Fruit fly (Drosophila melanogaster) ovary, adult (tissue): ENCODE measurements around the gene Spx.

Source experiments
- CG17801 ChIP-seq: fragments of 200-800 bp; optimal IDR thresholded peaks from 2 replicates; lab custom pipeline; 2019; ENCODE audit warnings: missing biosample characterization, mild to moderate bottlenecking, missing genetic modification characterization, moderate library complexity; ENCODE audit not compliant: partially characterized antibody

Spx gene

dm6 chrX:6263614-6264130 lies 8.1 kb downstream of the Spx start:
- TF ChIP-seq CG17801 (GFP tag; lab: Kevin White, UChicago): no peak

DNA sequence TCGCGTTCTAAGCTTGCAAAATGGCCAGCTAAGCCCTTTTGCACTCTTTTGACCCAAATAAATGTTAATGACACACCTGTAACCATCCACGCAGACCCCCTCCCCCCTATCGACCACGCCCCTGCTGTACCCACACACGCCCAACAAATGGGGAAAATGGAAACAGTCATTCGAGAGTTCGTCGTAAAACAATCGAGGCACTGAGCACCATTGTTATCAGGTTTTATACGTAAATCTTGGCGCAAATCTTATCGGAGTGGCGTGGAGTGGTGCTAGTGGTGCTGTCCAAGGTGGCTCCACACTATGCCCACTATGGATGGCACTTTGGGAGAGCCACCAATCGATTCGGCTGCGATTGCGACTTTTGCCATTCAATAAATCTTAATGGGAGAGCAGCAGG lies 8.8 kb downstream of the Spx start:
- no peak for TF ChIP-seq CG17801 (GFP tag; lab: Kevin White, UChicago)

DNA sequence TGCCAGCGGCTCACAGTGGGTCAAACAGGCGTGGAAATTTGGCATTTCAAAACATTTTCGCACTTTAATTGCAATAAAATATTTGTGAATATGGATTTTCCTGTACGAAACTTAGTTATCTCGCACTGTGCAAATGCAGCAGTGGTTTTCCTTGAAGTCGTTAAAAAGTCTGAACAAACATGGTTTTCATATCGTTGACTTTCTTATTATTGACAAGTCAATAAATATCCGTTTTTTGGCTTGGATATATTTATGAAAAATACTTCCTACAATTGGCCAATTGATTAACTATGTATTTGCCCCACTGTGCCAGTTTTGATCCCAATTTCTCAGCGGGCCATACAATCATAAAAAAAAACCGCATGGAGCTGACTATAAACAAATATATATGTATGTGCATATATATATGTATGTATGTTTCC lies 9.8 kb downstream of the Spx start:
- peak; percentile 95 for TF ChIP-seq CG17801 (GFP tag; lab: Kevin White, UChicago)

DNA sequence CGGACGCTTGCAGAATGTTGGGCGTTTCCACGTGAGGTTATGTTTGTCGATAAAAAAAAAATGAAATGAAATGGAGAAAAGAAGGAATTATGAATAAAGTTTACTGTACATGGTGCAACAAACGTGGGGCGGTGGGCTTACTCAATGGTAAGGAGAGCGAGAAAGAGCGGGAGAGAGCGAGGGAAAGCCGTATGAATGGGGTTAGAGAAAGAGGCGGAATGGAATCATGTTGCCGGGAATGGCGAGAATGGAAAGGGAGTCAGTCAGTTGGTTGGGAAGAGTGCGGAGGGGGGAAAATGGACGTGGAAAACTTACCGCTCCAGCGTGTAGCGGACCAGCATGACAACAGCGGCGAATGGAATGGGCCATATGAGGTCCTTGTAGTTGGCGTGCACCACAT lies 10.5 kb downstream of the Spx start:
- TF ChIP-seq CG17801 (GFP tag; lab: Kevin White, UChicago): no peak

DNA sequence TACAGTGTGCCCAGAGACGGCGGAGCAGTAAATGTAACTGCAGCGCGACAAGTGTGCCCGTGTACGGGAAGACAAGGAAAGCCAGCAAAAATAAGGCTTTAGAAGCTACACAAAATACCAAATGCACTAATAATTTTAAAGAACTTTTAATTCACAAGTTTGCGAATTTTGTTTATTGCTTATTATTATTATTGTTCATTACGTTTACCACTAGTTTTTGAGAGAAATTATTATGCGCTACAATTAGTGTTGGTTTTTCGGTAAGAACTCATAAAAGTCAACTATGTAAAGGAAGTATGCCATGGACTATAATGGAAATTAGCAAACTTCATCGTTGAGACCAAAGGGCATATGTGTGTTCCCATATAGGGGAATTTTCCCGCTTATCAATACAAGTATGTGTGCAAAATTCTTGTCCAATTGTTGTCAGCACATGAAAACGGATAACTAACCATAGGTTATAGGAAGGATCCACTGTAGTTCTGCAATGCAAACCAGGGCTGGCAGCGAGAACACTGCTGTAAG lies 11.6 kb downstream of the Spx start, which contains the start of gene schlank:
TSS of gene schlank (minus strand) at position 42 of the 525 bp plus-strand sequence.
- TF ChIP-seq CG17801 (GFP tag; lab: Kevin White, UChicago): no peak

- peak; percentile 34 for TF ChIP-seq CG17801 (GFP tag; lab: Kevin White, UChicago)
These were observed 12.3 kb downstream of the Spx start, which contains the start of gene Spt6 for dm6 chrX:6267745-6268582. Spt6 (plus strand) TSS chrX:6267797.

DNA sequence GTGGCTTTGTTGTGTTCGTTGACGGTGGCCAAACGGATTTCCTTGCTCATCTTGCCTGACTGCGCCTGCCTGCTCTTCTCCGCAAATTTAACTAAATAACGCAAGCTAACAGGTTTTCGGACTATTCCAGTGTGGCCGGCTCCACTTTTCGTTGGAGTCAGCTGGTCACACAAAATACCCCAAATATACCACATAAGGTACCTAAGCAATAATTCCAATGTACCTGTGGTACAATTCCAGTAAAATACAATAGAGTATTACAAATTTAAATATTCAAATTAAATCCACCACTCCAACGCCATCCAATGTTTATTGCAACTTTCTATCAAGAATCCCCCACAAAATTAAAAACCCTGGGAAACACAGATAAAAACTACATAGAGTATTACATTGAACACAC lies 21.0 kb downstream of the Spx start, which contains the start of gene CG3566:
TSS of gene CG3566 (minus strand) at position 135 of the 400 bp plus-strand sequence.
- no peak for TF ChIP-seq CG17801 (GFP tag; lab: Kevin White, UChicago)

DNA sequence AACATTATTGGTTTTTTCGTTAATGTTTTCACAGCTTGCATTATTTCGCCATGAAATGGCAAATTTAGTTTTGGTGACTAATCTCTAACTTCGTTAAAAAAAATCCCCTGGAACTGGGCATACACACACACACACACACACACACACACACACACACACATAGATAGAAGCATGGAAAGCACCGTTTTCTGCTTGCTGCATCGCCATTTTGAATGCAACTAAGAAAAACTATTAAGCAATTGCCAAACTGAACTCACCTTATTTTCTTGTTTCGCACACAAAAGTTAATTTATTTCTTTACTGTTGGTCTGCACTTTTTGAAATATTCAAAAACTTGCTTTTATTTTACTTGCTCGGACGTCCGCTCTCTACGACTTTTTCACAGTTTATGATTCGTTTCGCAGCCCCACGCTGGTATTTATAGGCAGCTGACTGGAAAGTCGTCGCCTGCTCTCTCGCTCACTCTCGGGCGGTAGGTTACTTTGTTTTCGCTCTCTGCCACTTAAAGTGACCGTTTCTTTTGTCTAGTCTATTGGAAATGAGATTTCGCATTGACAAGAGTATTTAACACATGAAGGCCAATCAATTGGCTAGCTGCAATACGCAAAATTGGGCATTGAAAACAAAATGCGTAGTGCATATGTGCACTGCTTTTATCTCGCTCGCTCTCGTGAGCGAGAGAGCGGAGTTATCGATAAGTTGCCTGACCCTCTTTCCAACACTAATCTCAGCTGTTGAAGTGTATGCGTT lies 23.4 kb downstream of the Spx start:
- peak; percentile 64 for TF ChIP-seq CG17801 (GFP tag; lab: Kevin White, UChicago)

DNA sequence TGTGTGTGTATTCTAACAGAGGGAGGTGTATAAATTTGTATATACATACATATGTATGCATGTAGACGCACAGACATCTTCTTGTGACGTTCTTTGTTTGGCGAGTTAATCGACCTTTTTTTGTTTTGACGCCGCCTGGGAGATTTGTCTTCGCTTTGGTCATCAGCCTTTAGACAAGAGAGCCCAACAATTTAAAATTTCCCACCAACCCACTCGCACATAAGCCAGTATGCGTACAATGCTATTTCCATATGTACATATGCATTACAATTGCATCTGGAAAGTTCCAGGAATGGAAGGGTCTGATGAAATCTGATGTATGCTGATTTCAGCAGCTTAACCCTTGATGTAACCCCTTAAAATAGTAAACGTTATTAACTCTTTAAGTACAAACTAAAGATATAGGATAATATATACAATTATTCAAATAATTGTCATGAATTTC lies 24.0 kb downstream of the Spx start, which contains the start of gene Ubi-p5E:
TSS of gene Ubi-p5E (minus strand) at position 19 of the 445 bp plus-strand sequence.
- TF ChIP-seq CG17801 (GFP tag; lab: Kevin White, UChicago): no peak

DNA sequence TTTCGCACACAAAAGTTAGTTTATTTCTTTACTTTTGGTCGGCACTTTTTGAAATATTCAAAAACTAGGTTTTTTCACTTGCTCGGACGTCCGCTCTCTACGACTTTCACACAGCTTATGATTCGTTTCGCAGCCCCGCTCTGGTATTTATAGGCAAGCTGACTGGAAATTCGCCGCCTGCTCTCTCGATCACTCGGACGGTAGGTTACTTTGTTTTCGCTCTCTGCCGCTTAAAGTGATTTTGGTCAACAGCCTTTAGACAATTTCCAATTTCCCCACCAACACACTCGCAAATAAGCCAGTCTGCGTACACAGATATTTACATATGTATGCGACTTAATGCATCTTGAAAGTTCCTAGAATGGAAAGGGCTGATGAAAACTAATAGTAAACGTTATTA lies 27.8 kb downstream of the Spx start, which contains the start of gene CG11700:
TSS of gene CG11700 (minus strand) at position 106 of the 400 bp plus-strand sequence.
- peak; percentile 31 for TF ChIP-seq CG17801 (GFP tag; lab: Kevin White, UChicago)

dm6 chrX:6287842-6288241 lies 32.2 kb downstream of the Spx start, which contains the start of the genes Top3beta and wuho:
Top3beta (minus strand) TSS chrX:6287990.
wuho (plus strand) TSS chrX:6288100.
- TF ChIP-seq CG17801 (GFP tag; lab: Kevin White, UChicago): peak; percentile 71

- TF ChIP-seq CG17801 (GFP tag; lab: Kevin White, UChicago): no peak
These were observed 35.6 kb downstream of the Spx start, which contains the start of the genes Rpt4 and mldr for dm6 chrX:6291083-6291699. Rpt4 (minus strand) TSS chrX:6291245. mldr (plus strand) TSS chrX:6291303.

DNA sequence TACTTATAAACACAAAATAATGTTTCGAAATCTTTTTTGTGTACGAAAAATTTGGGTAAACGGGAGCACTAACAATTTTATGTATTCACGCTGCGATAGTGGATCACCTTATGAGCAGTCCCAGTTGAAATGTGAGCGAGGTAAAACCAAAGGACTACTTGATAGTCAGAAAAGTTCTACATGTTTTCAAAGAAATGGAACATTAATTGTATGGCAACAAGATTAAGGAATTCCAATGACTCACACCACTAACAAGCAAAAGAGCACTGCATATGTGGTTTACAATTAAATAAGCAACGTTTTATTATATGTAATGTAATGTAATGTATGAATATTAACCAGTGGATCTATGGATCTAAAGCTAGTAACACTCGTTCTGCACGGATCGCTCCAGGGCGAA lies 38.6 kb downstream of the Spx start, which contains the start of gene CG15892:
TSS of gene CG15892 (minus strand) at position 101 of the 400 bp plus-strand sequence.
- TF ChIP-seq CG17801 (GFP tag; lab: Kevin White, UChicago): no peak

DNA sequence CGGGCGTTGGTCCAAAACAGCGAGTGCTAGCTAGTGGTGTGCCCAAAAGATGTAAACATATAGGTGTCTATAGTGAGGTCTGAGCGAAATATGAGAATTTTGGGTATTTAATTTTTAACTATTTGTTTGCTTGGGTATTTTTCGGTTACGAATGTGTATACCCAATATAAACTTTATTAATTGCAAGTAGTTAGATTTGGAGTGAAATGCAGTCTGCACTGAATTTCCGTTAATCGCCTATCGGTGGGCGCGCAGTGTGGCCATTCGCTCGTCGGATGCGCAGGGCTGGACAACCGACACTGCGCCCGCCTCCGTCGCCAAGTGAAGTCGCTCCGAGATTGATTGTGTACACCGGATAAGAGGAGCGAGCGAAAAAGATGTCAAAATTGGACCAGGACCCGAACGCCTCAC lies 39.5 kb downstream of the Spx start, which contains the start of the genes CG15891 and CG3815:
TSS of gene CG15891 (minus strand) at position 217 of the 411 bp plus-strand sequence.
TSS of gene CG3815 (plus strand) at position 261 of the 411 bp plus-strand sequence.
- peak; percentile 66 for TF ChIP-seq CG17801 (GFP tag; lab: Kevin White, UChicago)
